Worm (Caenorhabditis elegans): ENCODE data around the gene C35B1.2.

C35B1.2 gene

ce11 chrIV:4093087-4093486 lies 7.1 kb downstream of the C35B1.2 start (continued):
- no peak for TF ChIP-seq daf-12 (tag; optimal IDR thresholded peaks at IDR 0.05)

DNA sequence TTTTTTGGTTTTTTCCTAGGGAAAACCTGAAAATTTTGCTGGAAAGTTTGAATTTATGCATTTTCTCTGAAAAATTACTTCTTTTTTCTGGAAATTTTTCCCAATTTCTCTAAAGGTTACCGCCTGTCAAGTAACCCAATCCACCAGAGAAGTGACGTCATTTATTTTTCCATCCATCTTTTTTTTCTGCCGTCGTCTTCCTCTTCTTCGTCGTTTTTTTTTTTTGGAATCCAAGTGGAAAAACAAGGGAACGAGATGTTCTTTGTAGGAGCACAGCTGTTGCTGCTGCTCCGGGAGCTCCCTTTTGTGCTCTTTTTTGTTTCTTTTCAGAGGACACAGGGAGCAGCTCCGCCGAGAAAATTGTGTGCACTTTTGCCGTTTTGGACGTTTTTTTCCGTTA lies 8.4 kb downstream of the C35B1.2 start:
- no peak for TF ChIP-seq tbx-2 (tag; optimal IDR thresholded peaks at IDR 0.05)
- TF ChIP-seq nfya-1 (tag; optimal IDR thresholded peaks at IDR 0.05; ENCODE audit: insufficient read depth), result peak; percentile 14

DNA sequence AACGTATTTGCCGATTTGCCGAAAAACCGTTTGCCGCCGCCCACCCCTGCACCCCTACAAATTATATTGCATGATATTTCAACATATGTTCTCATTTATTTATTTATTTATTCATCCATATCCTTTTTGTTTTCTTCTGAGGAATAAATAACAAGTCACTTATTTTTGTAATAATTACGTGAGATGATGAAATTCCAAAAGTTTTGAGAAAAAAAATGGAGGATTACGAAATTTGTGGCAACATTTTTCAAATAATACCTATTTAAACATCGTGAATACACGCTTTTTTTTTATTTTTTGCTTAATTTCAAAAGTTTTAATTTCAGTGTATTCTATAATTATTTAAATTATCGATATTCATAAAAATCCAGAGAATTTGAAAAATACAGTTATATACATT lies 10.9 kb downstream of the C35B1.2 start:
- TF ChIP-seq nhr-77 (tag; optimal IDR thresholded peaks at IDR 0.05) (no peak), egl-5 (tag; optimal IDR thresholded peaks at IDR 0.05) (no peak), nhr-25 (tag; optimal IDR thresholded peaks at IDR 0.05) (no peak), jun-1 (tag; optimal IDR thresholded peaks at IDR 0.05) (no peak), elt-1 (tag; optimal IDR thresholded peaks at IDR 0.05) (no peak)

- TF ChIP-seq nfya-1 (tag; optimal IDR thresholded peaks at IDR 0.05; ENCODE audit: insufficient read depth) (peak; percentile 19), nhr-11 (tag; optimal IDR thresholded peaks at IDR 0.05) (no peak), lin-39 (tag; optimal IDR thresholded peaks at IDR 0.05) (no peak), nhr-23 (tag; optimal IDR thresholded peaks at IDR 0.05) (no peak), fkh-10 (GFP tag; optimal IDR thresholded peaks at IDR 0.05) (no peak), elt-3 (tag; optimal IDR thresholded peaks at IDR 0.05) (no peak)
Observed at ce11 chrIV:4099773-4100172, 13.8 kb downstream of the C35B1.2 start.

- no peak for TF ChIP-seq aly-2 (tag; optimal IDR thresholded peaks at IDR 0.05)
Observed at ce11 chrIV:4102720-4103119, 16.7 kb downstream of the C35B1.2 start, which contains the start of gene ubc-1. Gene ubc-1, plus strand, starts transcription at chrIV:4103020.

- TF ChIP-seq aly-2 (tag; optimal IDR thresholded peaks at IDR 0.05) (no peak), eor-1 (tag; optimal IDR thresholded peaks at IDR 0.05) (no peak), nhr-12 (tag; optimal IDR thresholded peaks at IDR 0.05) (no peak), fos-1 (tag; optimal IDR thresholded peaks at IDR 0.05) (no peak), nhr-28 (tag; optimal IDR thresholded peaks at IDR 0.05) (no peak), fkh-2 (tag; optimal IDR thresholded peaks at IDR 0.05) (no peak), elt-2 (tag; optimal IDR thresholded peaks at IDR 0.05) (no peak), lsy-12 (tag; optimal IDR thresholded peaks at IDR 0.05) (no peak), pha-4 (tag; optimal IDR thresholded peaks at IDR 0.05) (no peak), daf-12 (tag; optimal IDR thresholded peaks at IDR 0.05) (no peak), lin-15B (tag; optimal IDR thresholded peaks at IDR 0.05) (no peak), ztf-4 (tag; optimal IDR thresholded peaks at IDR 0.05) (no peak), nhr-76 (tag; optimal IDR thresholded peaks at IDR 0.05) (no peak), nhr-43 (tag; optimal IDR thresholded peaks at IDR 0.05; ENCODE audit: poor library complexity, severe bottlenecking) (no peak), unc-62 (GFP tag; optimal IDR thresholded peaks at IDR 0.05) (no peak), hmg-11 (tag; optimal IDR thresholded peaks at IDR 0.05) (no peak), mml-1 (tag; optimal IDR thresholded peaks at IDR 0.05) (no peak), ceh-82 (tag; optimal IDR thresholded peaks at IDR 0.05) (no peak)
Observed at ce11 chrIV:4108767-4109166, 22.8 kb downstream of the C35B1.2 start, which contains the start of gene C35B1.7. Gene C35B1.7, plus strand, starts transcription at chrIV:4109067.

DNA sequence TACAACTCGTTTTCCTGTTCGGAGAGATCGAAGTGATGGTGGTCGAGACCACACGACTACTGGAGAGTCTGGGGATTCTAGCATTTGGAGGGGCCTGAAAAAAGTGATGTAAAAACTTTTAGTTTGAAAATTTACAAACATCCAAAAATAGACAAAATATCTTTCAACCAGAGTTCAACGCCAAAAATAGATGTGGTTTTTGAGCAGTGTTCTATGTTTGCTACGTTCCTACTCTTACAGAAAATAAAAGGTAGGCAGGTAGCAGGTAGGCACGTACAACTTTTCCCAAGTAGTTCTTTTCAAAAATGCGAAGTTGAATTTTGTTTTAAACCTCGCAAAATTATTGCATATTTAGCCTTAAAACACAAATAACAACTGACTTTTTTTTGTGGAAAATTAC lies 26.4 kb downstream of the C35B1.2 start, which contains the start of gene F49F1.14:
F49F1.14 (minus strand) TSS at position 101 of the 400 bp plus-strand sequence.
- TF ChIP-seq egl-27 (tag; optimal IDR thresholded peaks at IDR 0.05) (no peak), elt-2 (tag; optimal IDR thresholded peaks at IDR 0.05) (no peak), nhr-43 (tag; optimal IDR thresholded peaks at IDR 0.05; ENCODE audit: poor library complexity, severe bottlenecking) (no peak), lsy-12 (tag; optimal IDR thresholded peaks at IDR 0.05) (no peak), ama-1 (optimal IDR thresholded peaks at IDR 0.05) (no peak), egl-5 (tag; optimal IDR thresholded peaks at IDR 0.05) (no peak), nhr-67 (tag; optimal IDR thresholded peaks at IDR 0.05) (no peak), ztf-11 (tag; optimal IDR thresholded peaks at IDR 0.05) (no peak), sea-2 (GFP tag; optimal IDR thresholded peaks at IDR 0.05) (no peak), ztf-4 (tag; optimal IDR thresholded peaks at IDR 0.05) (no peak), elt-3 (tag; optimal IDR thresholded peaks at IDR 0.05) (no peak), skn-1 (tag; optimal IDR thresholded peaks at IDR 0.05) (no peak), fkh-2 (tag; optimal IDR thresholded peaks at IDR 0.05) (no peak)
